Fruit fly (Drosophila melanogaster): ENCODE data around the gene MRG15.

The MRG15 gene

DNA sequence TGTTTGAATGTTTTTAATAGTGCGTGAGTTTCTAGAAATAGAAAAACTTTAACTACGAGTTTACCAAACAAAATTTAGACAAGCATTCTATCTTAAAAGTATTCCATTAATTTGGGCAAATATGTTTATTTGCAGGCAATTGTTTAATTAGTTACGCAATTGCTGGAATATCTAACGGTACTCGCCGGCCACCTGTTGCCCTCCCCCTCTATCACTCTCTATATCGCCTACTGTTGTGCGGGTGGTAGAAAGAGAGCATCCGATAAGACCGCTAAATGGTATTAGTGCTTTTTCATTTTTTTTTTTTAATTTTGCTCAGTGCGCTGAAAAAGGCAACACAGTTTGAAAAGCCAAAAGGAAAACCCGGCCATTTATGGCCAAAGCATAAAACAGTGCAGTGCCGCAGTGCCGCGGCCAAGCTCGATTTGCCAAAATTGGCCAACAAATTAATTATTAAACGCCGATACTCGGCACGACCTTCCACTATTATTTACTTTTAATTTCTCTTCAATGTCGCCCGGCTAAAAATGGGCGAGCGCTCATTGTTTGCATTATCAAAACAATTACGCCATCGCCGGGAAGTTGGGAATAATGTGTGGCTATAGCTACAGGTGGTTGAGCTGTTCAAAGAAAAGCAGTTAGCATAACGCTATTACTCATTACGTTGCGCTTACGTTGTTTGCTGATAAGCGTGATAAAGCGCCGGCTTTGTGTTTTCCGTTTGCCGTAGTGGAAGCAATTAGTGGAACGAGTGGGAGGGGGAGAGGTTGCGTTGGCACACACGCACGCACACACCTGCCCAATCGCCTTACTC is 12.1 kb upstream of the MRG15 start:
- TF ChIP-seq pad (GFP tag; optimal IDR thresholded peaks at IDR 0.05) = peak; percentile 20
- TF ChIP-seq ovo (GFP tag; optimal IDR thresholded peaks at IDR 0.05) = peak; percentile 98
- TF ChIP-seq Clk (GFP tag; optimal IDR thresholded peaks at IDR 0.05) = no peak

- TF ChIP-seq CG5204 (GFP tag; optimal IDR thresholded peaks at IDR 0.05) (no peak), CG7045 (GFP tag; optimal IDR thresholded peaks at IDR 0.05) (no peak), pad (GFP tag; optimal IDR thresholded peaks at IDR 0.05) (no peak), cnc (optimal IDR thresholded peaks at IDR 0.05) (no peak), CG11617 (GFP tag; optimal IDR thresholded peaks at IDR 0.05) (no peak), tj (GFP tag; optimal IDR thresholded peaks at IDR 0.05) (no peak), toe (GFP tag; optimal IDR thresholded peaks at IDR 0.05) (no peak), CG7101 (tag; optimal IDR thresholded peaks at IDR 0.05) (no peak), ovo (GFP tag; optimal IDR thresholded peaks at IDR 0.05) (no peak), Mnt (GFP tag; optimal IDR thresholded peaks at IDR 0.05) (no peak), CG1620 (GFP tag; optimal IDR thresholded peaks at IDR 0.05) (no peak), CG33017 (tag; optimal IDR thresholded peaks at IDR 0.05) (no peak), Crg-1 (GFP tag; optimal IDR thresholded peaks at IDR 0.05) (no peak), CG12768 (GFP tag; optimal IDR thresholded peaks at IDR 0.05) (no peak), bab1 (GFP tag; optimal IDR thresholded peaks at IDR 0.05) (no peak), Clk (GFP tag; optimal IDR thresholded peaks at IDR 0.05) (no peak)
Observed at dm6 chr3R:15288802-15289201, 10.9 kb upstream of the MRG15 start.

DNA sequence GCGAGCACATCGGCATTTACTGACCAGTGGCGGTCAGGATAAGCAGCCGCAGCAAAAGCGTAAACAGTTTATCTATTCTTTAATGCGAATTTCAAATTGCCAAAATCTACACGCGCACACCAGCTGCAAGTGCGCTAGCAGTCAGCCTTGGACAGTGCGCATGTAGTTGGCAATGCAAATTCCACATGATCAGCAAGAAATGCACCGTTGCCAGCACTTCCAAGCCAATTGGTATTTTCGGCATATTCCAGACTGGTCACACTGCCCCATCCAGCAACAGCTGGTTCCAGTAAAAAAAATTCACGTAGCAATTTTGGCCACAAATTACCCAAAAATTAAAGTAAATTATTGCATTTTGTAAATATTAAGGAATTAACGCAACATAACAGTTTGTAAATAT is 9.9 kb upstream of the MRG15 start:
- TF ChIP-seq tj (GFP tag; optimal IDR thresholded peaks at IDR 0.05) (peak; percentile 100), CG33017 (tag; optimal IDR thresholded peaks at IDR 0.05) (no peak), CG7045 (GFP tag; optimal IDR thresholded peaks at IDR 0.05) (no peak), CG11617 (GFP tag; optimal IDR thresholded peaks at IDR 0.05) (no peak), toe (GFP tag; optimal IDR thresholded peaks at IDR 0.05) (no peak), Crg-1 (GFP tag; optimal IDR thresholded peaks at IDR 0.05) (peak; percentile 33), ovo (GFP tag; optimal IDR thresholded peaks at IDR 0.05) (peak; percentile 63), Clk (GFP tag; optimal IDR thresholded peaks at IDR 0.05) (no peak), bab1 (GFP tag; optimal IDR thresholded peaks at IDR 0.05) (no peak), cnc (optimal IDR thresholded peaks at IDR 0.05) (peak in 1 of 2 experiments; percentile 32), CG5204 (GFP tag; optimal IDR thresholded peaks at IDR 0.05) (no peak), CG12768 (GFP tag; optimal IDR thresholded peaks at IDR 0.05) (no peak), CG7101 (tag; optimal IDR thresholded peaks at IDR 0.05) (no peak), CG1620 (GFP tag; optimal IDR thresholded peaks at IDR 0.05) (peak; percentile 30), pad (GFP tag; optimal IDR thresholded peaks at IDR 0.05) (peak; percentile 44), CG14711 (tag; optimal IDR thresholded peaks at IDR 0.05) (peak; percentile 5), Hr96 (GFP tag; optimal IDR thresholded peaks at IDR 0.05) (no peak), kay (GFP tag; ENCODE audit: borderline replicate concordance) (no peak), Mnt (GFP tag; optimal IDR thresholded peaks at IDR 0.05) (peak; percentile 78), cic (GFP tag; optimal IDR thresholded peaks at IDR 0.05) (no peak)

DNA sequence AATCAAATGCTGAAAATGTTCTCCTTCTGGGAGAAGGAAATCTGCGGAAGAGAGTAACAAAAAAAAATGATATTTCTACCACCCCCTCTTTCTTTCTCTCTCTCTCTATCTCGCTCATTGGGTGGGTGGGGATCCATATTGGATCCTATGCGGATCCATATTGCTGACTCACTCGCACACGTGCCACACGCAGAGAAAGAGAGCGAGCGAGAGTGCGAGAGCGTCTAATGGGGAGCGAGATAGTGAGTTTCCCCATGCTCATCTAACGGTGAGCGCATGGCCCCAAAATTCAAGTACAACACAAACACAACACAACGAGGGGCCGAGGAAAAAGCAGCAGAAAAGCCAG is 8.8 kb upstream of the MRG15 start:
- TF ChIP-seq cic (GFP tag; optimal IDR thresholded peaks at IDR 0.05) (no peak), Hr96 (GFP tag; optimal IDR thresholded peaks at IDR 0.05) (no peak), bab1 (GFP tag; optimal IDR thresholded peaks at IDR 0.05) (no peak), Mnt (GFP tag; optimal IDR thresholded peaks at IDR 0.05) (peak; percentile 32), Crg-1 (GFP tag; optimal IDR thresholded peaks at IDR 0.05) (no peak), kay (GFP tag; ENCODE audit: borderline replicate concordance) (peak; percentile 11), pad (GFP tag; optimal IDR thresholded peaks at IDR 0.05) (peak; percentile 93), toe (GFP tag; optimal IDR thresholded peaks at IDR 0.05) (no peak), CG1620 (GFP tag; optimal IDR thresholded peaks at IDR 0.05) (no peak), Clk (GFP tag; optimal IDR thresholded peaks at IDR 0.05) (no peak), CG33017 (tag; optimal IDR thresholded peaks at IDR 0.05) (no peak), tj (GFP tag; optimal IDR thresholded peaks at IDR 0.05) (no peak), CG11617 (GFP tag; optimal IDR thresholded peaks at IDR 0.05) (no peak), CG7045 (GFP tag; optimal IDR thresholded peaks at IDR 0.05) (no peak), cnc (optimal IDR thresholded peaks at IDR 0.05) (no peak), CG12768 (GFP tag; optimal IDR thresholded peaks at IDR 0.05) (no peak), ovo (GFP tag; optimal IDR thresholded peaks at IDR 0.05) (no peak), CG5204 (GFP tag; optimal IDR thresholded peaks at IDR 0.05) (no peak), CG7101 (tag; optimal IDR thresholded peaks at IDR 0.05) (no peak), CG14711 (tag; optimal IDR thresholded peaks at IDR 0.05) (no peak)

- TF ChIP-seq Mnt (GFP tag; optimal IDR thresholded peaks at IDR 0.05) = no peak
- peak; percentile 44 for TF ChIP-seq kay (GFP tag; ENCODE audit: borderline replicate concordance)
- no peak for TF ChIP-seq Crg-1 (GFP tag; optimal IDR thresholded peaks at IDR 0.05)
- TF ChIP-seq tj (GFP tag; optimal IDR thresholded peaks at IDR 0.05) = no peak
Observed at dm6 chr3R:15286024-15286692, 8.2 kb upstream of the MRG15 start.

Data from whole organism, adult.